Worm (Caenorhabditis elegans) whole organism, mixed stage, embryonic: Measurements from ENCODE around the gene hpo-39.
"Not testable (repeated sequence)": the region's sequence is repeated elsewhere in the genome, so short reads cannot be mapped to it uniquely, and the experiment has no call there.

Experiments used
- M03D4.4 ChIP-seq: sonication (generic microtip); optimal IDR thresholded peaks from 2 replicates; lab custom pipeline; 2017; ENCODE audit warnings: mild to moderate bottlenecking, missing genetic modification characterization, missing compliant biosample characterization
- bed-3 ChIP-seq: fragments of 200-800 bp; sonication (Bioruptor generic); optimal IDR thresholded peaks from 3 replicates; lab custom pipeline; 2018; ENCODE audit warnings: mild to moderate bottlenecking, missing genetic modification characterization, moderate library complexity, missing compliant biosample characterization
- blmp-1 ChIP-seq: fragments of 150-350 bp; optimal IDR thresholded peaks from 2 replicates; lab custom pipeline; 2014; ENCODE audit warnings: missing biosample characterization, missing genetic modification characterization
- ceh-39 ChIP-seq: fragments of 150-350 bp; optimal IDR thresholded peaks from 2 replicates; lab custom pipeline; 2014; ENCODE audit warnings: missing biosample characterization, missing genetic modification characterization
- ceh-43 ChIP-seq: fragments of 200-800 bp; sonication (Bioruptor generic); optimal IDR thresholded peaks from 2 replicates; lab custom pipeline; 2018; ENCODE audit warnings: mild to moderate bottlenecking, missing genetic modification characterization, moderate library complexity, missing compliant biosample characterization
- ceh-83 ChIP-seq: fragments of 200-800 bp; sonication (Bioruptor generic); optimal IDR thresholded peaks from 2 replicates; lab custom pipeline; 2018; ENCODE audit warnings: mild to moderate bottlenecking, missing genetic modification characterization, missing compliant biosample characterization
- ces-1 ChIP-seq: fragments of 150-350 bp; optimal IDR thresholded peaks from 2 replicates; lab custom pipeline; 2014; ENCODE audit warnings: missing biosample characterization, missing genetic modification reagents, missing genetic modification characterization
- drap-1 ChIP-seq: fragments of 200-800 bp; sonication (Bioruptor generic); optimal IDR thresholded peaks from 3 replicates; lab custom pipeline; 2018; ENCODE audit warnings: mild to moderate bottlenecking, missing genetic modification characterization, missing compliant biosample characterization
- elt-1 ChIP-seq: sonication (generic microtip); optimal IDR thresholded peaks from 2 replicates; lab custom pipeline; 2017; ENCODE audit warnings: missing genetic modification characterization, mild to moderate bottlenecking, missing compliant biosample characterization, antibody characterized with exemption, moderate library complexity, borderline replicate concordance; ENCODE audit not compliant: insufficient read depth
- elt-3 ChIP-seq: fragments of 150-350 bp; optimal IDR thresholded peaks from 2 replicates; lab custom pipeline; 2014; ENCODE audit warnings: missing biosample characterization, missing genetic modification characterization
- flh-1 ChIP-seq: fragments of 200-800 bp; sonication (Bioruptor generic); optimal IDR thresholded peaks from 2 replicates; lab custom pipeline; 2018; ENCODE audit warnings: mild to moderate bottlenecking, missing genetic modification characterization, moderate library complexity, missing compliant biosample characterization
- ham-2 ChIP-seq: fragments of 200-800 bp; sonication (Bioruptor generic); optimal IDR thresholded peaks from 2 replicates; lab custom pipeline; 2018; ENCODE audit warnings: mild to moderate bottlenecking, missing genetic modification characterization, missing compliant biosample characterization
- hlh-1 ChIP-seq: fragments of 150-350 bp; optimal IDR thresholded peaks from 2 replicates; lab custom pipeline; 2014; ENCODE audit warnings: missing biosample characterization, missing genetic modification reagents, missing genetic modification characterization
- lin-13 ChIP-seq: fragments of 150-350 bp; optimal IDR thresholded peaks from 2 replicates; lab custom pipeline; 2014; ENCODE audit warnings: missing biosample characterization, missing genetic modification characterization
- lsy-2 ChIP-seq: fragments of 150-350 bp; optimal IDR thresholded peaks from 2 replicates; lab custom pipeline; 2014; ENCODE audit warnings: missing biosample characterization, missing genetic modification characterization
- mab-5 ChIP-seq: fragments of 150-350 bp; optimal IDR thresholded peaks from 2 replicates; lab custom pipeline; 2014; ENCODE audit warnings: missing biosample characterization, missing genetic modification characterization
- mep-1 ChIP-seq: fragments of 150-350 bp; optimal IDR thresholded peaks from 2 replicates; lab custom pipeline; 2017; ENCODE audit warnings: missing biosample characterization, missing genetic modification reagents, missing genetic modification characterization, inconsistent platforms
- mls-2 ChIP-seq: sonication (generic microtip); optimal IDR thresholded peaks from 2 replicates; lab custom pipeline; 2016; ENCODE audit warnings: mild to moderate bottlenecking, missing genetic modification characterization, moderate library complexity, missing compliant biosample characterization
- nhr-12 ChIP-seq: fragments of 150-350 bp; optimal IDR thresholded peaks from 2 replicates; lab custom pipeline; 2014; ENCODE audit warnings: missing biosample characterization, missing genetic modification characterization
- nhr-2 ChIP-seq: fragments of 150-350 bp; optimal IDR thresholded peaks from 2 replicates; lab custom pipeline; 2014; ENCODE audit warnings: missing biosample characterization, missing genetic modification characterization
- nhr-237 ChIP-seq: fragments of 150-350 bp; optimal IDR thresholded peaks from 2 replicates; lab custom pipeline; 2014; ENCODE audit warnings: missing biosample characterization, missing genetic modification characterization
- nhr-28 ChIP-seq: fragments of 150-350 bp; optimal IDR thresholded peaks from 2 replicates; lab custom pipeline; 2014; ENCODE audit warnings: missing biosample characterization, missing genetic modification characterization
- nhr-76 ChIP-seq: sonication (generic microtip); optimal IDR thresholded peaks from 2 replicates; lab custom pipeline; 2017; ENCODE audit warnings: missing biosample characterization, missing genetic modification characterization
- pha-4 ChIP-seq: fragments of 150-350 bp; optimal IDR thresholded peaks from 2 replicates; lab custom pipeline; 2018; ENCODE audit warnings: missing biosample characterization, missing genetic modification reagents, missing genetic modification characterization
- sem-2 ChIP-seq: fragments of 200-800 bp; sonication (Bioruptor generic); optimal IDR thresholded peaks from 2 replicates; lab custom pipeline; 2018; ENCODE audit warnings: mild to moderate bottlenecking, missing genetic modification characterization, missing compliant biosample characterization
- snpc-4 ChIP-seq: fragments of 150-350 bp; optimal IDR thresholded peaks from 2 replicates; lab custom pipeline; 2014; ENCODE audit warnings: missing biosample characterization, missing genetic modification characterization
- sptf-1 ChIP-seq: sonication (generic microtip); optimal IDR thresholded peaks from 2 replicates; lab custom pipeline; 2017; ENCODE audit warnings: mild to moderate bottlenecking, missing genetic modification characterization, moderate library complexity, missing compliant biosample characterization
- tbx-8 ChIP-seq: fragments of 200-800 bp; sonication (Bioruptor generic); optimal IDR thresholded peaks from 2 replicates; lab custom pipeline; 2018; ENCODE audit warnings: mild to moderate bottlenecking, missing genetic modification characterization, moderate library complexity, missing compliant biosample characterization
- unc-120 ChIP-seq: sonication (generic microtip); optimal IDR thresholded peaks from 2 replicates; lab custom pipeline; 2017; ENCODE audit warnings: missing genetic modification characterization, missing compliant biosample characterization; ENCODE audit not compliant: poor library complexity, severe bottlenecking
- unc-39 ChIP-seq: fragments of 150-350 bp; optimal IDR thresholded peaks from 2 replicates; lab custom pipeline; 2014; ENCODE audit warnings: missing biosample characterization, missing genetic modification characterization
- unc-62 ChIP-seq: fragments of 150-350 bp; optimal IDR thresholded peaks from 2 replicates; lab custom pipeline; 2014; ENCODE audit warnings: missing biosample characterization, missing genetic modification reagents, missing genetic modification characterization
- zip-8 ChIP-seq: fragments of 150-350 bp; optimal IDR thresholded peaks from 2 replicates; lab custom pipeline; 2014; ENCODE audit warnings: missing biosample characterization, missing genetic modification characterization
- ztf-11 ChIP-seq: fragments of 150-350 bp; optimal IDR thresholded peaks from 2 replicates; lab custom pipeline; 2014; ENCODE audit warnings: missing biosample characterization, missing genetic modification characterization

hpo-39 gene

ce11 chrV:4562493-4562892 is 11.2 kb downstream of the hpo-39 start:
- TF ChIP-seq nhr-76 (tag; lab: Kevin White, UChicago) (no peak), unc-62 (GFP tag; lab: Kevin White, UChicago) (no peak), unc-39 (tag; lab: Kevin White, UChicago) (no peak), tbx-8 (no peak), drap-1 (no peak), nhr-12 (tag; lab: Kevin White, UChicago) (no peak), bed-3 (GFP tag; lab: Kevin White, UChicago) (no peak), sem-2 (no peak), ham-2 (GFP tag; lab: Kevin White, UChicago) (no peak), ces-1 (GFP tag; lab: Kevin White, UChicago) (no peak), pha-4 (tag; lab: Kevin White, UChicago) (no peak), mab-5 (tag; lab: Kevin White, UChicago) (no peak), flh-1 (GFP tag; lab: Kevin White, UChicago) (no peak), nhr-2 (tag; lab: Kevin White, UChicago) (no peak), M03D4.4 (tag; lab: Kevin White, UChicago) (no peak), zip-8 (tag; lab: Kevin White, UChicago) (no peak)

DNA sequence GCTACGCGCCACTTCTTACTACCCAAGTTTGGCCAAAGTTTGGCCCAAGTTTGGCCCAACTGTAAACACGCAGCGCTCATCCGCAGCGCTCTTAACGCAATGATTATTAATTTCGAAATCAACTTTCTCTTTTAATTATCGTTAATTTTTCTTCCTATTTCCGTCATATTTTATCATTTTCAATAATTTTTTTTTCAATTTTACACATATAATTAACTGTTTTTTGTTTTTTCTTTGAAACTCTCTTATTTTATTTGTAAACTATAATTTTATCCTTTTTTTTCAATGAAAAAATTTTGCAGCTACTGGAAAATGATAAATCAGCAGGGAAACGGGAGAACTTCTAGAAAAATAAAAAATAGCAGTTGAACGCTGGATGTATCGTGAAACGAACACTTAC is 13.3 kb downstream of the hpo-39 start, which contains the start of gene Y61A9LA.4:
Gene Y61A9LA.4, plus strand, starts transcription at position 301 of the 400 bp plus-strand sequence.
- TF ChIP-seq M03D4.4 (tag; lab: Kevin White, UChicago); ceh-39 (tag; lab: Kevin White, UChicago); ceh-43 (GFP tag; lab: Kevin White, UChicago): not testable (repeated sequence)

ce11 chrV:4559701-4560100 is 14.0 kb downstream of the hpo-39 start, which contains the start of gene Y61A9LA.7:
Gene Y61A9LA.7, minus strand, starts transcription at chrV:4559801.
- TF ChIP-seq bed-3 (GFP tag; lab: Kevin White, UChicago) (no peak), mls-2 (tag; lab: Kevin White, UChicago) (no peak), nhr-2 (tag; lab: Kevin White, UChicago) (no peak), hlh-1 (tag; lab: Kevin White, UChicago) (no peak), unc-39 (tag; lab: Kevin White, UChicago) (no peak), sem-2 (no peak), pha-4 (tag; lab: Kevin White, UChicago) (no peak), elt-1 (no peak), nhr-76 (tag; lab: Kevin White, UChicago) (no peak), snpc-4 (tag; lab: Kevin White, UChicago) (no peak), ztf-11 (tag; lab: Kevin White, UChicago) (no peak)

DNA sequence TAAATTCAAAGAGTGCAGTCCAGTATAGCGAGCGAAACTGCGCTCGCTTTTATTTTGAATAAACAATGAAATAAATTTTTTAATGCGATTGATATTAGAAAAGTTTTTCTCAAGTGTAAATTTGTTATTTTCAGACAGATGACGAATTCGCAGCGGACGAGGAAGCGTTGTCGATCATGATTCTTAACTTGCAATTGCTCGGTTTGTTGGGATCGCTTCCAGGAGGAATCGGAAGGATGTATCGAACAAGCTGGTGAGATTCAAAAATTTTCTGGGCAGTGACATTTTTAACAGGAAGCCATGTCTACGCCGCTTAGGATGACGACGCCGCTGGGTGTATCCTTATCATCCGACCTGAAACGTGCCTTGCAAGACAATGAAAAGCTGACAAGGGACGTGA is 20.2 kb downstream of the hpo-39 start, which contains the start of gene Y61A9LA.12:
Gene Y61A9LA.12, plus strand, starts transcription at position 301 of the 400 bp plus-strand sequence.
- not testable (repeated sequence) for TF ChIP-seq mls-2 (tag; lab: Kevin White, UChicago); nhr-28; drap-1
- TF ChIP-seq, all 35 proteins: peak for 0; not testable (repeated sequence) for 35

DNA sequence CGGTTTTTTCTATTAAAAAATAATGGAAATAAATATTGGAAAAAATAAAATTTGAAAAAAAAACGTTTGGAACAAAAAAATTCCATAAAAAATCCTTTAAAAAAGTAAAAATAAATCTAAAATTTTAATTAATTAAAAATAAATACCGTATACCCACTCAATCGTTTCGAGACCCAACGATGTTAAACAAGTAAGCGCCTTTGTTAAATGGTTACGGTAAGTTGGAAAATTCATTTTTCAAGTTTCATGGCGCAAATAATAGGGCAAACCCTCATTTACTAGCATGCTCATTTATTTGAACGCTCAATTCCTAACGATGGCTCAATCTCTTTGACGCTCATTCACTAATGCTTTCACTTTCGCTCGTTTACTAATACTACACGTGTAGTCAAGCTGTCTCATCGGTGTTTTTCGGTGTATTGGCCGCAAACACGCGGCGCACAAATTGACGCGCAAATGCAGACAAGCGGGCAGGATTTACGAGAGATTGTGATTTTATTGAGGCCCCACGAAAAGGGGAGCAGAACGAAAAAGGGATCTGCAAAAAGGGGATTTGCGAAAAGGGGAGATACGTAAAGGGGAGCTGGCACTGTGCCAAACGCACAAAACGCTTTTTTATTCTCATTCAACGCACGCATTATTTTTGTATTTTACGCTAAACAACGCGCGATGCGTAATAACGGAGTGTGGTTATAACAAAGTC is 21.2 kb downstream of the hpo-39 start:
- peak; percentile 3 for TF ChIP-seq ces-1 (GFP tag; lab: Kevin White, UChicago)
- TF ChIP-seq, all 35 proteins: peak for 1; not testable (repeated sequence) for 34

ce11 chrV:4551911-4552310 is 21.8 kb downstream of the hpo-39 start:
- no peak for TF ChIP-seq ham-2 (GFP tag; lab: Kevin White, UChicago)
- TF ChIP-seq nhr-2 (tag; lab: Kevin White, UChicago), result peak; percentile 56
- TF ChIP-seq, all 35 proteins: peak for 1

ce11 chrV:4550459-4550858 is 23.3 kb downstream of the hpo-39 start:
- TF ChIP-seq ceh-83 (no peak), unc-120 (tag; lab: Kevin White, UChicago) (peak; percentile 52), pha-4 (tag; lab: Kevin White, UChicago) (peak; percentile 16), lin-13 (no peak), ceh-43 (GFP tag; lab: Kevin White, UChicago) (no peak), M03D4.4 (tag; lab: Kevin White, UChicago) (no peak), nhr-28 (no peak), ceh-39 (tag; lab: Kevin White, UChicago) (no peak), unc-39 (tag; lab: Kevin White, UChicago) (no peak), ham-2 (GFP tag; lab: Kevin White, UChicago) (peak; percentile 87), elt-3 (tag; lab: Kevin White, UChicago) (peak; percentile 28), ces-1 (GFP tag; lab: Kevin White, UChicago) (no peak), snpc-4 (tag; lab: Kevin White, UChicago) (no peak), sem-2 (no peak), nhr-237 (tag; lab: Kevin White, UChicago) (no peak), flh-1 (GFP tag; lab: Kevin White, UChicago) (no peak), sptf-1 (tag; lab: Kevin White, UChicago) (no peak), mep-1 (tag; lab: Kevin White, UChicago) (no peak), bed-3 (GFP tag; lab: Kevin White, UChicago) (no peak), drap-1 (no peak), mab-5 (tag; lab: Kevin White, UChicago) (no peak), zip-8 (tag; lab: Kevin White, UChicago) (no peak), nhr-12 (tag; lab: Kevin White, UChicago) (no peak), lsy-2 (tag; lab: Kevin White, UChicago) (no peak), blmp-1 (no peak)
